Fruit fly (Drosophila melanogaster) whole organism, embryonic: ENCODE measurements around the gene CG11378.

Source experiments
- Bteb2 ChIP-seq: fragments of 200-800 bp; sonication (Bioruptor generic); optimal IDR thresholded peaks from 2 replicates; lab custom pipeline; 2016; ENCODE audit warnings: missing biosample characterization, missing genetic modification characterization
- CG10209 ChIP-seq: fragments of 200-800 bp; sonication (Bioruptor generic); optimal IDR thresholded peaks from 3 replicates; lab custom pipeline; 2017; ENCODE audit warnings: missing biosample characterization, mild to moderate bottlenecking, missing genetic modification characterization, missing genetic modification reagents
- CG10321 ChIP-seq: fragments of 200-800 bp; sonication (Bioruptor generic); IDR thresholded peaks from 2 replicates; pipeline ENCODE4 v1.3.6; 2022; ENCODE audit warnings: missing biosample characterization, missing genetic modification characterization
- CG11093 ChIP-seq: fragments of 200-800 bp; sonication (Bioruptor generic); IDR thresholded peaks from 3 replicates; pipeline ENCODE4 v1.3.6; 2022; ENCODE audit warnings: missing biosample characterization, missing genetic modification characterization
- CG13296 ChIP-seq: fragments of 200-800 bp; sonication (Bioruptor generic); optimal IDR thresholded peaks from 3 replicates; lab custom pipeline; 2018; ENCODE audit warnings: missing biosample characterization, mild to moderate bottlenecking, missing genetic modification characterization
- CG1602 ChIP-seq: fragments of 200-800 bp; sonication (Bioruptor generic); optimal IDR thresholded peaks from 3 replicates; lab custom pipeline; 2016; ENCODE audit warnings: missing biosample characterization, missing genetic modification characterization
- CG17361 ChIP-seq: fragments of 200-800 bp; sonication (Bioruptor generic); IDR thresholded peaks from 3 replicates; pipeline ENCODE4 v1.3.6; 2022; ENCODE audit warnings: missing biosample characterization, missing genetic modification characterization
- CG17612 ChIP-seq: fragments of 200-800 bp; sonication (Bioruptor generic); IDR thresholded peaks from 2 replicates; pipeline ENCODE4 v1.3.6; 2022; ENCODE audit warnings: missing biosample characterization, missing genetic modification characterization
- CG17912 ChIP-seq: fragments of 200-800 bp; sonication (Bioruptor generic); optimal IDR thresholded peaks from 2 replicates; lab custom pipeline; 2018; ENCODE audit warnings: missing biosample characterization, mild to moderate bottlenecking, missing genetic modification characterization
- CG18599 ChIP-seq: fragments of 200-800 bp; sonication (Bioruptor generic); optimal IDR thresholded peaks from 3 replicates; lab custom pipeline; 2017; ENCODE audit warnings: missing biosample characterization, missing genetic modification characterization, mild to moderate bottlenecking, moderate library complexity, missing genetic modification reagents
- CG2678 ChIP-seq: fragments of 200-800 bp; sonication (Bioruptor generic); optimal IDR thresholded peaks from 3 replicates; lab custom pipeline; 2019; ENCODE audit warnings: missing biosample characterization, mild to moderate bottlenecking, missing genetic modification characterization, moderate library complexity
- CG42726 ChIP-seq: fragments of 200-800 bp; sonication (Bioruptor generic); IDR thresholded peaks from 2 replicates; pipeline ENCODE4 v1.3.6; 2022; ENCODE audit warnings: missing biosample characterization, missing genetic modification characterization; ENCODE audit not compliant: partially characterized antibody
- CG6254 ChIP-seq: fragments of 200-800 bp; sonication (Bioruptor generic); optimal IDR thresholded peaks from 3 replicates; lab custom pipeline; 2017; ENCODE audit warnings: mild to moderate bottlenecking, missing biosample characterization, missing genetic modification reagents, missing genetic modification characterization
- CG6654 ChIP-seq: fragments of 200-800 bp; sonication (Bioruptor generic); optimal IDR thresholded peaks from 2 replicates; lab custom pipeline; 2017; ENCODE audit warnings: missing biosample characterization, mild to moderate bottlenecking, missing genetic modification characterization
- CG9609 ChIP-seq: fragments of 200-800 bp; sonication (Bioruptor generic); optimal IDR thresholded peaks from 3 replicates; lab custom pipeline; 2016; ENCODE audit warnings: missing biosample characterization, missing genetic modification characterization
- CkIIα-i1 ChIP-seq: fragments of 200-800 bp; sonication (Bioruptor generic); IDR thresholded peaks from 2 replicates; pipeline ENCODE4 v1.3.6; 2022; ENCODE audit warnings: missing biosample characterization, missing genetic modification characterization
- D19B ChIP-seq: fragments of 200-800 bp; sonication (Bioruptor generic); optimal IDR thresholded peaks from 2 replicates; lab custom pipeline; 2017; ENCODE audit warnings: missing biosample characterization, mild to moderate bottlenecking, missing genetic modification characterization
- Dek ChIP-seq: fragments of 200-800 bp; sonication (Bioruptor generic); optimal IDR thresholded peaks from 3 replicates; lab custom pipeline; 2019; ENCODE audit warnings: missing biosample characterization, mild to moderate bottlenecking, missing genetic modification characterization, moderate library complexity
- Dp ChIP-seq: fragments of 200-800 bp; sonication (Bioruptor generic); optimal IDR thresholded peaks from 2 replicates; lab custom pipeline; 2018; ENCODE audit warnings: missing biosample characterization, mild to moderate bottlenecking, missing genetic modification characterization, moderate library complexity
- Dref ChIP-seq: fragments of 200-800 bp; sonication (Bioruptor generic); IDR thresholded peaks from 2 replicates; pipeline ENCODE4 v1.3.6; 2022; ENCODE audit warnings: missing biosample characterization, missing genetic modification characterization
- Fer1 ChIP-seq: fragments of 200-800 bp; sonication (Bioruptor generic); optimal IDR thresholded peaks from 2 replicates; lab custom pipeline; 2017; ENCODE audit warnings: missing biosample characterization, mild to moderate bottlenecking, missing genetic modification characterization
- Gsc ChIP-seq: fragments of 200-800 bp; sonication (Bioruptor generic); IDR thresholded peaks from 2 replicates; pipeline ENCODE4 v1.3.6; 2022; ENCODE audit warnings: missing biosample characterization, missing genetic modification characterization
- H2.0 ChIP-seq: fragments of 200-800 bp; sonication (Bioruptor generic); IDR thresholded peaks from 2 replicates; pipeline ENCODE4 v1.3.6; 2022; ENCODE audit warnings: missing biosample characterization, missing genetic modification characterization
- MBD-R2 ChIP-seq: fragments of 200-800 bp; sonication (Bioruptor generic); IDR thresholded peaks from 2 replicates; pipeline ENCODE4 v1.3.6; 2022; ENCODE audit warnings: missing biosample characterization, missing genetic modification characterization
- Nf-YA ChIP-seq: fragments of 200-800 bp; sonication (Bioruptor generic); IDR thresholded peaks from 2 replicates; pipeline ENCODE4 v1.3.6; 2022; ENCODE audit warnings: missing biosample characterization, missing genetic modification characterization
- Oaz ChIP-seq: fragments of 200-800 bp; sonication (Bioruptor generic); IDR thresholded peaks from 2 replicates; pipeline ENCODE4 v1.3.6; 2022; ENCODE audit warnings: missing biosample characterization, missing genetic modification characterization
- Ssrp ChIP-seq: fragments of 200-800 bp; sonication (Bioruptor generic); optimal IDR thresholded peaks from 2 replicates; lab custom pipeline; 2018; ENCODE audit warnings: missing biosample characterization, mild to moderate bottlenecking, missing genetic modification characterization, moderate library complexity
- YL-1 ChIP-seq: fragments of 200-800 bp; sonication (Bioruptor generic); optimal IDR thresholded peaks from 3 replicates; lab custom pipeline; 2017; ENCODE audit warnings: missing biosample characterization, mild to moderate bottlenecking, missing genetic modification characterization
- ab ChIP-seq: fragments of 200-800 bp; sonication (Bioruptor generic); optimal IDR thresholded peaks from 2 replicates; lab custom pipeline; 2016; ENCODE audit warnings: missing biosample characterization, missing genetic modification characterization
- crc ChIP-seq: fragments of 200-800 bp; sonication (Bioruptor generic); optimal IDR thresholded peaks from 2 replicates; lab custom pipeline; 2016; ENCODE audit warnings: missing biosample characterization, missing genetic modification characterization
- dm ChIP-seq: fragments of 200-800 bp; sonication (Bioruptor generic); optimal IDR thresholded peaks from 3 replicates; lab custom pipeline; 2016; ENCODE audit warnings: missing biosample characterization, missing genetic modification characterization
- emc ChIP-seq: fragments of 200-800 bp; sonication (Bioruptor generic); optimal IDR thresholded peaks from 2 replicates; lab custom pipeline; 2016; ENCODE audit warnings: missing biosample characterization, missing genetic modification characterization
- fd102C ChIP-seq: fragments of 200-800 bp; sonication (Bioruptor generic); optimal IDR thresholded peaks from 2 replicates; lab custom pipeline; 2018; ENCODE audit warnings: missing biosample characterization, mild to moderate bottlenecking, missing genetic modification characterization, moderate library complexity
- fu2 ChIP-seq: fragments of 200-800 bp; sonication (Bioruptor generic); optimal IDR thresholded peaks from 2 replicates; lab custom pipeline; 2016; ENCODE audit warnings: missing biosample characterization, missing genetic modification characterization
- grau ChIP-seq: fragments of 200-800 bp; optimal IDR thresholded peaks from 3 replicates; lab custom pipeline; 2019; ENCODE audit warnings: missing biosample characterization, mild to moderate bottlenecking, missing genetic modification characterization, moderate library complexity
- grn ChIP-seq: fragments of 200-800 bp; sonication (Bioruptor generic); optimal IDR thresholded peaks from 3 replicates; lab custom pipeline; 2017; ENCODE audit warnings: missing biosample characterization, missing genetic modification characterization
- gro ChIP-seq: fragments of 200-800 bp; sonication (Bioruptor generic); optimal IDR thresholded peaks from 2 replicates; lab custom pipeline; 2016; ENCODE audit warnings: missing biosample characterization, missing genetic modification characterization
- jigr1 ChIP-seq: fragments of 200-800 bp; sonication (Bioruptor generic); IDR thresholded peaks from 3 replicates; pipeline ENCODE4 v1.3.6; 2022; ENCODE audit warnings: missing biosample characterization, missing genetic modification characterization
- nerfin-1 ChIP-seq: fragments of 200-800 bp; sonication (Bioruptor generic); optimal IDR thresholded peaks from 3 replicates; lab custom pipeline; 2019; ENCODE audit warnings: missing biosample characterization, mild to moderate bottlenecking, missing genetic modification characterization, moderate library complexity
- nerfin-2 ChIP-seq: fragments of 200-800 bp; sonication (Bioruptor generic); IDR thresholded peaks from 2 replicates; pipeline ENCODE4 v1.3.6; 2022; ENCODE audit warnings: missing biosample characterization, missing genetic modification characterization; ENCODE audit not compliant: partially characterized antibody
- pan ChIP-seq, 4 experiments: fragments of >200 bp in 3 of 4; fragments of 200-800 bp in 1 of 4; sonication (Bioruptor generic) in 1 of 4; optimal IDR thresholded peaks in 3 of 4; IDR thresholded peaks in 1 of 4; 2 replicates each; pipeline versions ENCODE4 v1.3.6 to Lab custom; 2017 to 2022; ENCODE audit warnings: missing biosample characterization in 2 of 4, missing genetic modification characterization in 2 of 4, mixed read lengths in 1 of 4
- pb ChIP-seq: fragments of 200-800 bp; sonication (Bioruptor generic); optimal IDR thresholded peaks from 3 replicates; lab custom pipeline; 2016; ENCODE audit warnings: missing biosample characterization, missing genetic modification characterization
- psq ChIP-seq: fragments of 200-800 bp; sonication (Bioruptor generic); optimal IDR thresholded peaks from 2 replicates; lab custom pipeline; 2017; ENCODE audit warnings: missing biosample characterization, missing genetic modification characterization
- ranshi ChIP-seq: fragments of 200-800 bp; sonication (Bioruptor generic); IDR thresholded peaks from 2 replicates; pipeline ENCODE4 v1.3.6; 2022; ENCODE audit warnings: missing biosample characterization, missing genetic modification characterization
- scrt ChIP-seq: fragments of 200-800 bp; sonication (Bioruptor generic); optimal IDR thresholded peaks from 2 replicates; lab custom pipeline; 2018; ENCODE audit warnings: missing biosample characterization, mild to moderate bottlenecking, missing genetic modification characterization, moderate library complexity
- seq ChIP-seq: fragments of 200-800 bp; sonication (Bioruptor generic); IDR thresholded peaks from 2 replicates; pipeline ENCODE4 v1.3.6; 2022; ENCODE audit warnings: missing biosample characterization, missing genetic modification characterization
- slp2 ChIP-seq: fragments of 200-800 bp; sonication (Bioruptor generic); optimal IDR thresholded peaks from 2 replicates; lab custom pipeline; 2016; ENCODE audit warnings: missing biosample characterization, missing genetic modification characterization
- ssp ChIP-seq: fragments of 200-800 bp; sonication (Bioruptor generic); IDR thresholded peaks from 2 replicates; pipeline ENCODE4 v1.3.6; 2022; ENCODE audit warnings: missing biosample characterization, missing genetic modification characterization
- stwl ChIP-seq: fragments of 200-800 bp; sonication (Bioruptor generic); optimal IDR thresholded peaks from 3 replicates; lab custom pipeline; 2018; ENCODE audit warnings: missing biosample characterization, mild to moderate bottlenecking, missing genetic modification characterization, moderate library complexity
- usp ChIP-seq: fragments of >200 bp; optimal IDR thresholded peaks from 2 replicates; lab custom pipeline; 2017; ENCODE audit warnings: missing biosample characterization, missing genetic modification characterization

CG11378 gene

dm6 chrX:1129575-1130281 lies 40.9 kb upstream of the CG11378 start (continued):
- peak; percentile 48 for TF ChIP-seq CG1602 (GFP tag; lab: Kevin White, UChicago)
- TF ChIP-seq usp (GFP tag; lab: Kevin White, UChicago), result no peak
- no peak for TF ChIP-seq fu2
- peak; percentile 52 for TF ChIP-seq ranshi (GFP tag; lab: Robert Waterston, UW)
- no peak for TF ChIP-seq stwl (tag; lab: Kevin White, UChicago)
- peak; percentile 47 for TF ChIP-seq CG6254
- peak; percentile 61 for TF ChIP-seq CG17361 (GFP tag; lab: Robert Waterston, UW)
- peak; percentile 64 for TF ChIP-seq CG2678
- no peak for TF ChIP-seq emc
- TF ChIP-seq CG18599, result peak; percentile 9
- no peak for TF ChIP-seq CG17912 (GFP tag; lab: Kevin White, UChicago)
- no peak for TF ChIP-seq CG17612
- peak; percentile 56 for TF ChIP-seq CG10209
- TF ChIP-seq Bteb2 (GFP tag; lab: Kevin White, UChicago), result peak; percentile 22
- TF ChIP-seq scrt, result no peak
- TF ChIP-seq CG10321 (GFP tag; lab: Robert Waterston, UW), result no peak
- no peak for TF ChIP-seq jigr1
- no peak for TF ChIP-seq CkIIα-i1 (GFP tag; lab: Robert Waterston, UW)
- TF ChIP-seq gro, result no peak
- no peak for TF ChIP-seq Gsc (GFP tag; lab: Robert Waterston, UW)
- peak; percentile 33 for TF ChIP-seq CG6654 (GFP tag; lab: Kevin White, UChicago)
- TF ChIP-seq ab (GFP tag; lab: Kevin White, UChicago), result peak; percentile 19
- no peak for TF ChIP-seq ssp (GFP tag; lab: Robert Waterston, UW)
- peak; percentile 59 for TF ChIP-seq grau (tag; lab: Kevin White, UChicago)
- peak; percentile 78 for TF ChIP-seq seq (GFP tag; lab: Robert Waterston, UW)
- no peak for TF ChIP-seq Fer1 (GFP tag; lab: Kevin White, UChicago)
- 0 out of 2 replicates have a peak, but pooled peaks have one; percentile 25 for TF ChIP-seq Nf-YA (GFP tag; lab: Robert Waterston, UW)
- TF ChIP-seq nerfin-2, result no peak
- TF ChIP-seq CG11093 (GFP tag; lab: Robert Waterston, UW), result 0 out of 3 replicates have a peak, but pooled peaks have one; percentile 45
- TF ChIP-seq Dp (GFP tag; lab: Kevin White, UChicago), result no peak
- TF ChIP-seq CG42726, result no peak
- TF ChIP-seq Ssrp (tag; lab: Kevin White, UChicago), result peak; percentile 75
- TF ChIP-seq grn (GFP tag; lab: Kevin White, UChicago), result no peak
- TF ChIP-seq D19B, result no peak
- TF ChIP-seq H2.0, result peak; percentile 60
- TF ChIP-seq CG13296 (GFP tag; lab: Kevin White, UChicago), result no peak
- no peak for TF ChIP-seq psq
- TF ChIP-seq dm (GFP tag; lab: Kevin White, UChicago), result peak; percentile 35
- TF ChIP-seq pan (optimal IDR thresholded peaks at IDR 0.05; lab: Kevin White, UChicago), result no peak
- peak in 1 of 2 experiments; percentile 78 for TF ChIP-seq pan (GFP tag; optimal IDR thresholded peaks at IDR 0.05 in 1 of 2, IDR thresholded peaks at IDR 0.05 in 1 of 2)
- TF ChIP-seq Oaz (GFP tag; lab: Robert Waterston, UW), result no peak
- TF ChIP-seq YL-1 (GFP tag; lab: Kevin White, UChicago), result no peak
- peak; percentile 33 for TF ChIP-seq crc (GFP tag; lab: Kevin White, UChicago)
- peak; percentile 29 for TF ChIP-seq nerfin-1 (tag; lab: Kevin White, UChicago)
- peak; percentile 48 for TF ChIP-seq slp2
- TF ChIP-seq MBD-R2 (GFP tag; lab: Robert Waterston, UW), result no peak
- TF ChIP-seq pb (GFP tag; lab: Kevin White, UChicago), result no peak
- peak; percentile 9 for TF ChIP-seq fd102C (GFP tag; lab: Kevin White, UChicago)
- no peak for TF ChIP-seq Dref (GFP tag; lab: Robert Waterston, UW)
- TF ChIP-seq Dek (tag; lab: Kevin White, UChicago), result peak; percentile 24
- peak; percentile 42 for TF ChIP-seq CG9609
